Fruit fly (Drosophila melanogaster): ENCODE measurements around the gene CG33252.

CG33252 gene

dm6 chrX:16920682-16921286 is 23.8 kb upstream of the CG33252 start:
- TF ChIP-seq CG10348 (GFP tag; IDR thresholded peaks at IDR 0.05) (no peak), fd96Ca (GFP tag; IDR thresholded peaks at IDR 0.05) (0 out of 3 replicates have a peak, but pooled peaks have one; percentile 8)

- TF ChIP-seq CG17806 (tag; optimal IDR thresholded peaks at IDR 0.05) (no peak), CG13204 (GFP tag; optimal IDR thresholded peaks at IDR 0.05) (no peak), CG9948 (tag; optimal IDR thresholded peaks at IDR 0.05) (no peak), CG14655 (GFP tag; optimal IDR thresholded peaks at IDR 0.05) (no peak), Snoo (tag; optimal IDR thresholded peaks at IDR 0.05) (no peak), CG12605 (GFP tag; IDR thresholded peaks at IDR 0.05) (no peak), fd96Ca (GFP tag; IDR thresholded peaks at IDR 0.05) (no peak), CG8301 (tag; optimal IDR thresholded peaks at IDR 0.05) (no peak)
Observed at dm6 chrX:16918767-16919336, 21.9 kb upstream of the CG33252 start.

- TF ChIP-seq CG14655 (GFP tag; optimal IDR thresholded peaks at IDR 0.05) (no peak), fd96Ca (GFP tag; IDR thresholded peaks at IDR 0.05) (no peak), Ets98B (GFP tag; IDR thresholded peaks at IDR 0.05) (no peak), D1 (tag; optimal IDR thresholded peaks at IDR 0.05) (no peak), CG4496 (GFP tag; IDR thresholded peaks at IDR 0.05) (0 out of 3 replicates have a peak, but pooled peaks have one; percentile 16), Pif1A (GFP tag; optimal IDR thresholded peaks at IDR 0.05) (no peak), CG32121 (GFP tag; IDR thresholded peaks at IDR 0.05) (no peak)
Observed at dm6 chrX:16917462-16917861, 20.5 kb upstream of the CG33252 start.

- TF ChIP-seq CG14655 (GFP tag; optimal IDR thresholded peaks at IDR 0.05) (no peak), rn (GFP tag; IDR thresholded peaks at IDR 0.05) (no peak), EcR (GFP tag; optimal IDR thresholded peaks at IDR 0.05) (peak; percentile 67), Ets98B (GFP tag; IDR thresholded peaks at IDR 0.05) (peak; percentile 20; the same call in 1 of the 2 replicates), CG13204 (GFP tag; optimal IDR thresholded peaks at IDR 0.05) (peak; percentile 40)
Observed at dm6 chrX:16912965-16913755, 16.2 kb upstream of the CG33252 start, which contains the start of gene CG4928. TSS of gene CG4928 (plus strand) at chrX:16913180.

- TF ChIP-seq CG17806 (tag; optimal IDR thresholded peaks at IDR 0.05) (no peak), CG32121 (GFP tag; IDR thresholded peaks at IDR 0.05) (no peak), gl (tag; optimal IDR thresholded peaks at IDR 0.05) (no peak)
Observed at dm6 chrX:16911962-16912361, 15.0 kb upstream of the CG33252 start.

- TF ChIP-seq CG8159 (tag; optimal IDR thresholded peaks at IDR 0.05) = no peak
- TF ChIP-seq CG12605 (GFP tag; IDR thresholded peaks at IDR 0.05) = no peak
- TF ChIP-seq D1 (tag; optimal IDR thresholded peaks at IDR 0.05) = no peak
- no peak for TF ChIP-seq CG4496 (GFP tag; IDR thresholded peaks at IDR 0.05)
Observed at dm6 chrX:16909886-16910285, 12.9 kb upstream of the CG33252 start.

dm6 chrX:16909297-16909696 is 12.3 kb upstream of the CG33252 start:
- TF ChIP-seq CG14655 (GFP tag; optimal IDR thresholded peaks at IDR 0.05) = no peak
- TF ChIP-seq CG10348 (GFP tag; IDR thresholded peaks at IDR 0.05) = no peak
- no peak for TF ChIP-seq CG8301 (tag; optimal IDR thresholded peaks at IDR 0.05)
- TF ChIP-seq CG8159 (tag; optimal IDR thresholded peaks at IDR 0.05) = no peak
- TF ChIP-seq CG34367 (tag; optimal IDR thresholded peaks at IDR 0.05) = no peak
- TF ChIP-seq CG17806 (tag; optimal IDR thresholded peaks at IDR 0.05) = no peak
- no peak for TF ChIP-seq CG9948 (tag; optimal IDR thresholded peaks at IDR 0.05)
- TF ChIP-seq Pif1A (GFP tag; optimal IDR thresholded peaks at IDR 0.05) = no peak
- TF ChIP-seq fd96Ca (GFP tag; IDR thresholded peaks at IDR 0.05) = no peak
- TF ChIP-seq CG32121 (GFP tag; IDR thresholded peaks at IDR 0.05) = no peak

dm6 chrX:16907675-16908074 is 10.7 kb upstream of the CG33252 start:
- TF ChIP-seq CG8159 (tag; optimal IDR thresholded peaks at IDR 0.05) = no peak
- TF ChIP-seq CG10348 (GFP tag; IDR thresholded peaks at IDR 0.05) = no peak
- TF ChIP-seq Pif1B (GFP tag; optimal IDR thresholded peaks at IDR 0.05) = no peak
- TF ChIP-seq EcR (GFP tag; optimal IDR thresholded peaks at IDR 0.05) = no peak
- no peak for TF ChIP-seq CG12605 (GFP tag; IDR thresholded peaks at IDR 0.05)
- no peak for TF ChIP-seq CG14655 (GFP tag; optimal IDR thresholded peaks at IDR 0.05)
- TF ChIP-seq CG8301 (tag; optimal IDR thresholded peaks at IDR 0.05) = no peak
- no peak for TF ChIP-seq CG9948 (tag; optimal IDR thresholded peaks at IDR 0.05)
- TF ChIP-seq D1 (tag; optimal IDR thresholded peaks at IDR 0.05) = no peak
- TF ChIP-seq Ets98B (GFP tag; IDR thresholded peaks at IDR 0.05) = no peak
- no peak for TF ChIP-seq CG13204 (GFP tag; optimal IDR thresholded peaks at IDR 0.05)
- no peak for TF ChIP-seq Snoo (tag; optimal IDR thresholded peaks at IDR 0.05)
- TF ChIP-seq gl (tag; optimal IDR thresholded peaks at IDR 0.05) = no peak
- TF ChIP-seq Pif1A (GFP tag; optimal IDR thresholded peaks at IDR 0.05) = no peak
- TF ChIP-seq fd96Ca (GFP tag; IDR thresholded peaks at IDR 0.05) = no peak
- no peak for TF ChIP-seq CG32121 (GFP tag; IDR thresholded peaks at IDR 0.05)
- no peak for TF ChIP-seq rn (GFP tag; IDR thresholded peaks at IDR 0.05)
- TF ChIP-seq CG34367 (tag; optimal IDR thresholded peaks at IDR 0.05) = no peak
- no peak for TF ChIP-seq CG15710 (tag; optimal IDR thresholded peaks at IDR 0.05)

All from whole organism, pupa.